Worm (Caenorhabditis elegans) whole organism, early embryonic: ENCODE results near the gene W09C2.8.

ENCODE experiments used
- aly-1 ChIP-seq: sonication (generic microtip); optimal IDR thresholded peaks from 2 replicates; lab custom pipeline; 2016; ENCODE audit warnings: missing genetic modification characterization, missing compliant biosample characterization
- ama-1 ChIP-seq: fragments of 150-350 bp; optimal IDR thresholded peaks from 2 replicates; lab custom pipeline; 2014
- ceh-13 ChIP-seq: fragments of 200-800 bp; sonication (Bioruptor generic); optimal IDR thresholded peaks from 2 replicates; lab custom pipeline; 2018; ENCODE audit warnings: mild to moderate bottlenecking, missing genetic modification characterization, missing compliant biosample characterization
- scrt-1 ChIP-seq: fragments of 200-800 bp; sonication (Bioruptor generic); IDR thresholded peaks from 2 replicates; pipeline ENCODE4 v1.3.6; 2022; ENCODE audit warnings: missing genetic modification characterization, missing compliant biosample characterization
- tbx-11 ChIP-seq: fragments of 200-800 bp; sonication (Bioruptor generic); IDR thresholded peaks from 2 replicates; pipeline ENCODE4 v1.3.6; 2022; ENCODE audit warnings: missing genetic modification characterization, missing compliant biosample characterization
- tbx-37 ChIP-seq: fragments of 200-800 bp; sonication (Bioruptor generic); conservative IDR thresholded peaks from 2 replicates; pipeline ENCODE4 v1.3.6; 2022; ENCODE audit warnings: missing genetic modification reagents, missing genetic modification characterization, missing compliant biosample characterization

DNA sequence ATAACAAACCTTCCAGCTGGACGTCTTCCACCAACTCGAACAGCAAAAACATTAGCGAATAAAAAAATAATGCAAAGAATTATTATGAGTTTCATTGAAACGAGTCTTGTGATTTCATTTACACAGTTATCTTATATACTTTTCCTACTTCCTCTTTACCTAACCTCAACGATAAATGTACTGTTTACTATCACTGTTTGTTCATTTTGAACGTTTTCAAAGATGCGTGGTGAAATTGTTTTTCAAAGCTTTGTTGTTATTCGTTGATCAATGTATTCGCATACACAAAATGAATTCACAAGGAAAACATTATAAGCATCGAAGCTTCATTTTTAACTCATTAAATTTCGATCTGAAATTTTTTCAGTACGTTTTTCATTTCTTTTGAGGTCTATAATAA is 1.9 kb downstream of the W09C2.8 start, which contains the start of gene W09C2.7:
- TF ChIP-seq ama-1 (lab: Kevin White, UChicago) = no peak
- TF ChIP-seq tbx-37 (GFP tag; lab: Robert Waterston, UW) = no peak
- no peak for TF ChIP-seq aly-1 (tag; lab: Kevin White, UChicago)
- TF ChIP-seq scrt-1 (GFP tag; lab: Robert Waterston, UW) = no peak
- TF ChIP-seq ceh-13 (GFP tag; lab: Kevin White, UChicago) = no peak
- TF ChIP-seq tbx-11 = no peak
